Worm (Caenorhabditis elegans) whole organism, L3 larva: ENCODE measurements around the gene mpk-1.

Source experiments
- R02D3.7 ChIP-seq: fragments of 150-350 bp; optimal IDR thresholded peaks from 2 replicates; lab custom pipeline; 2014; ENCODE audit warnings: missing biosample characterization, missing genetic modification characterization
- ZK546.5 ChIP-seq: sonication (generic microtip); optimal IDR thresholded peaks from 2 replicates; lab custom pipeline; 2017; ENCODE audit warnings: missing biosample characterization, missing genetic modification characterization
- aly-2 ChIP-seq: fragments of 150-350 bp; optimal IDR thresholded peaks from 2 replicates; lab custom pipeline; 2014; ENCODE audit warnings: missing biosample characterization, missing genetic modification characterization
- ama-1 ChIP-seq: fragments of 150-350 bp; optimal IDR thresholded peaks from 2 replicates; lab custom pipeline; 2018
- lin-39 ChIP-seq: fragments of 150-350 bp; optimal IDR thresholded peaks from 2 replicates; lab custom pipeline; 2018; ENCODE audit warnings: missing biosample characterization, missing genetic modification reagents, missing genetic modification characterization
- nhr-11 ChIP-seq: fragments of 150-350 bp; optimal IDR thresholded peaks from 2 replicates; lab custom pipeline; 2014; ENCODE audit warnings: missing biosample characterization, missing genetic modification characterization
- nhr-12 ChIP-seq: fragments of 150-350 bp; optimal IDR thresholded peaks from 2 replicates; lab custom pipeline; 2014; ENCODE audit warnings: missing biosample characterization, missing genetic modification characterization
- nhr-237 ChIP-seq: fragments of 150-350 bp; optimal IDR thresholded peaks from 2 replicates; lab custom pipeline; 2014; ENCODE audit warnings: missing biosample characterization, missing genetic modification characterization
- nhr-76 ChIP-seq: fragments of 150-350 bp; sonication (generic microtip); optimal IDR thresholded peaks from 5 replicates; lab custom pipeline; 2014; ENCODE audit warnings: missing biosample characterization, missing genetic modification characterization
- pha-4 ChIP-seq: fragments of 150-350 bp; optimal IDR thresholded peaks from 2 replicates; lab custom pipeline; 2014; ENCODE audit warnings: missing biosample characterization, missing genetic modification reagents, missing genetic modification characterization
- pqm-1 ChIP-seq: fragments of 150-350 bp; optimal IDR thresholded peaks from 2 replicates; lab custom pipeline; 2017; ENCODE audit warnings: missing biosample characterization, missing genetic modification characterization, inconsistent platforms
- snpc-4 ChIP-seq: fragments of 150-350 bp; optimal IDR thresholded peaks from 2 replicates; lab custom pipeline; 2014; ENCODE audit warnings: missing biosample characterization, missing genetic modification characterization
- tbx-2 ChIP-seq: sonication (generic microtip); optimal IDR thresholded peaks from 2 replicates; lab custom pipeline; 2016; ENCODE audit warnings: mild to moderate bottlenecking, missing genetic modification characterization, missing compliant biosample characterization
- ztf-4 ChIP-seq: fragments of 150-350 bp; optimal IDR thresholded peaks from 2 replicates; lab custom pipeline; 2014; ENCODE audit warnings: missing biosample characterization, missing genetic modification characterization

DNA sequence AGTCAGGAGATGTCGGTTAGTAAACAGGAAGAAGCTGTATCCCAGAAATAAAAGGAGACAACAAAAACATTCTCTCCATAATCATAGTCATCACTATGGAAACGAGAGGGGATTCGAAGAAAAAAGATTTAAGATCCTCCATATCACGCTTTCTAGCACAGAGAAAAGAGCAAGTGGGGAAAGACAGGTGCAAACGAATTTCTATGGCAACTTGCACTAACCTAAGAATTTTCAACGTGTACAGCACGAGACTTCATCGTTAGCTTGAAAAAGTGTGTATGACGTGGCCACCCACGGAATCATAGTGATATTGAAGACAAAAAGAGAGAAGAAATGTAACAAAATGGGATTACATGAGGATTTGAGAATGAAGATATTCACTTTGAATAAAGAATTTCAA lies 7.0 kb downstream of the mpk-1 start:
- TF ChIP-seq snpc-4 (tag; lab: Kevin White, UChicago) = no peak
- no peak for TF ChIP-seq ama-1
- TF ChIP-seq nhr-76 (tag; lab: Kevin White, UChicago) = no peak
- TF ChIP-seq nhr-12 (tag; lab: Kevin White, UChicago) = no peak
- no peak for TF ChIP-seq nhr-11 (tag; lab: Kevin White, UChicago)
- TF ChIP-seq nhr-237 = no peak
- TF ChIP-seq pqm-1 (tag; lab: Kevin White, UChicago) = no peak
- TF ChIP-seq ZK546.5 (tag; lab: Kevin White, UChicago) = no peak
- no peak for TF ChIP-seq tbx-2
- TF ChIP-seq ztf-4 = no peak
- TF ChIP-seq R02D3.7 = no peak
- no peak for TF ChIP-seq aly-2 (tag; lab: Kevin White, UChicago)
- TF ChIP-seq pha-4 = no peak
- no peak for TF ChIP-seq lin-39 (tag; lab: Kevin White, UChicago)
